Worm (Caenorhabditis elegans) whole organism, early embryonic: ENCODE results near the gene ztf-31.

ENCODE experiments used
- B0310.2 ChIP-seq: sonication (generic microtip); optimal IDR thresholded peaks from 2 replicates; lab custom pipeline; 2016; ENCODE audit warnings: mild to moderate bottlenecking, missing genetic modification characterization, missing compliant biosample characterization
- F13C5.2 ChIP-seq: sonication (generic microtip); optimal IDR thresholded peaks from 2 replicates; lab custom pipeline; 2017; ENCODE audit warnings: mild to moderate bottlenecking, missing genetic modification characterization, inconsistent platforms, missing compliant biosample characterization
- aly-1 ChIP-seq: sonication (generic microtip); optimal IDR thresholded peaks from 2 replicates; lab custom pipeline; 2016; ENCODE audit warnings: missing genetic modification characterization, missing compliant biosample characterization
- ama-1 ChIP-seq: fragments of 150-350 bp; optimal IDR thresholded peaks from 2 replicates; lab custom pipeline; 2014
- ceh-13 ChIP-seq: fragments of 200-800 bp; sonication (Bioruptor generic); optimal IDR thresholded peaks from 2 replicates; lab custom pipeline; 2018; ENCODE audit warnings: mild to moderate bottlenecking, missing genetic modification characterization, missing compliant biosample characterization
- ceh-36 ChIP-seq: sonication (generic microtip); optimal IDR thresholded peaks from 2 replicates; lab custom pipeline; 2016; ENCODE audit warnings: missing genetic modification characterization, inconsistent platforms, missing compliant biosample characterization
- ets-7 ChIP-seq: sonication (generic microtip); optimal IDR thresholded peaks from 2 replicates; lab custom pipeline; 2016; ENCODE audit warnings: missing genotype, missing genetic modification characterization, missing compliant biosample characterization
- flt-1 ChIP-seq: fragments of 200-800 bp; sonication (Bioruptor generic); IDR thresholded peaks from 2 replicates; pipeline ENCODE4 v1.3.6; 2022; ENCODE audit warnings: missing genetic modification characterization, missing compliant biosample characterization
- hmbx-1 ChIP-seq: sonication (generic microtip); optimal IDR thresholded peaks from 2 replicates; lab custom pipeline; 2016; ENCODE audit warnings: mild to moderate bottlenecking, missing genetic modification characterization, missing compliant biosample characterization
- hmg-4 ChIP-seq: fragments of 200-800 bp; sonication (Bioruptor generic); optimal IDR thresholded peaks from 2 replicates; lab custom pipeline; 2018; ENCODE audit warnings: mild to moderate bottlenecking, missing genetic modification characterization, missing compliant biosample characterization
- hnd-1 ChIP-seq: sonication (generic microtip); optimal IDR thresholded peaks from 2 replicates; lab custom pipeline; 2016; ENCODE audit warnings: missing genetic modification characterization, missing compliant biosample characterization
- pes-1 ChIP-seq: fragments of 200-800 bp; sonication (Bioruptor generic); IDR thresholded peaks from 2 replicates; pipeline ENCODE4 v1.3.6; 2022; ENCODE audit warnings: missing genetic modification reagents, missing genetic modification characterization, missing compliant biosample characterization
- scrt-1 ChIP-seq: fragments of 200-800 bp; sonication (Bioruptor generic); IDR thresholded peaks from 2 replicates; pipeline ENCODE4 v1.3.6; 2022; ENCODE audit warnings: missing genetic modification characterization, missing compliant biosample characterization
- sea-1 ChIP-seq: fragments of 200-800 bp; sonication (Bioruptor generic); conservative IDR thresholded peaks from 2 replicates; pipeline ENCODE4 v1.3.6; 2022; ENCODE audit warnings: missing genetic modification characterization, missing compliant biosample characterization
- tbx-11 ChIP-seq: fragments of 200-800 bp; sonication (Bioruptor generic); IDR thresholded peaks from 2 replicates; pipeline ENCODE4 v1.3.6; 2022; ENCODE audit warnings: missing genetic modification characterization, missing compliant biosample characterization
- tbx-37 ChIP-seq: fragments of 200-800 bp; sonication (Bioruptor generic); conservative IDR thresholded peaks from 2 replicates; pipeline ENCODE4 v1.3.6; 2022; ENCODE audit warnings: missing genetic modification reagents, missing genetic modification characterization, missing compliant biosample characterization
- tra-4 ChIP-seq: sonication (generic microtip); optimal IDR thresholded peaks from 2 replicates; lab custom pipeline; 2017; ENCODE audit warnings: missing genetic modification characterization, missing compliant biosample characterization

Gene ztf-31

DNA sequence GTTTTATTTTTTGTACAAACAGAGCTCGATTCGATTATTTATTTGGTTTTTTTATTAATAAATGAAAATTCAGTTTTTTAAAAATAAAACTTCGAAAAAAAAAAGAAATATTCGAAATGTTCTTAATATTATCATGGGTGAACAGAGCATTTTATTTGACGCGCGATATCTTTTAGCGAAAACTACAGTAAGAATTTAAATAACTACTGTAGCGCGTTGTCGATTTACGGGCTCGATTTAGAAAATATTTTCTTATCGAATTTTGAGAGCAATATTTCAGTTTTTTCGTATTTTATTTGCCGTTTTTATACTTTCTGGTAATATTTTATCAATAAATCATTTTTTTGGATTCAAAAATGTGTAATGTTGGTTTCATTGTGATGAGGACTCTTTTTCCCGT is 20.1 kb upstream of the ztf-31 start:
- no peak for TF ChIP-seq tbx-11
- TF ChIP-seq B0310.2 = no peak
- no peak for TF ChIP-seq ets-7
- TF ChIP-seq F13C5.2 (tag; lab: Kevin White, UChicago) = no peak
- no peak for TF ChIP-seq hnd-1 (tag; lab: Kevin White, UChicago)
- no peak for TF ChIP-seq tbx-37 (GFP tag; lab: Robert Waterston, UW)
- no peak for TF ChIP-seq sea-1 (GFP tag; lab: Robert Waterston, UW)
- no peak for TF ChIP-seq ceh-36 (tag; lab: Kevin White, UChicago)
- TF ChIP-seq ceh-13 (GFP tag; lab: Kevin White, UChicago) = no peak
- TF ChIP-seq ama-1 (lab: Kevin White, UChicago) = no peak
- TF ChIP-seq hmg-4 (GFP tag; lab: Kevin White, UChicago) = no peak
- TF ChIP-seq scrt-1 (GFP tag; lab: Robert Waterston, UW) = no peak
- TF ChIP-seq pes-1 (GFP tag; lab: Robert Waterston, UW) = no peak
- no peak for TF ChIP-seq hmbx-1
- no peak for TF ChIP-seq aly-1
- TF ChIP-seq flt-1 (GFP tag; lab: Robert Waterston, UW) = no peak
- no peak for TF ChIP-seq tra-4 (tag; lab: Kevin White, UChicago)

DNA sequence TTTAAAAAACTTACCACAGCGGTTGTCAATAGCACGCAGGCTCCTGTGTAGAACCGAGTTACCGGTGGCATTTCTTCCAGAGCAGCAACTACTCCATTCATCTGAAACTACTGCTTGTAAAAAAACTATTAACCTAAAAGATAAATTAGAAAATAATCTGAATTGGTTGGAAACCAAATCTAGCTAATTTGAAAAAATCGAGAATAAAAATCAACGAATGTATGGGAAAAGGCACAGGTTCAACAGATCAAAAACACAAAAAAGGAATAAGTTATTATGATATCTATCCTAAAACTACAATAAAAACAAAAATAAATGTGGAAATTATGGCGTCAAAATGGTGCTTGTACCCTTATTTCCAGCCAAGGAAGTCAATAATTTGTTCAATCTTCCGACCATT is 18.1 kb upstream of the ztf-31 start, which contains the start of gene der-2:
Gene der-2 (minus strand): TSS at position 101 of the 400 bp plus-strand sequence.
- TF ChIP-seq pes-1 (GFP tag; lab: Robert Waterston, UW) = no peak

DNA sequence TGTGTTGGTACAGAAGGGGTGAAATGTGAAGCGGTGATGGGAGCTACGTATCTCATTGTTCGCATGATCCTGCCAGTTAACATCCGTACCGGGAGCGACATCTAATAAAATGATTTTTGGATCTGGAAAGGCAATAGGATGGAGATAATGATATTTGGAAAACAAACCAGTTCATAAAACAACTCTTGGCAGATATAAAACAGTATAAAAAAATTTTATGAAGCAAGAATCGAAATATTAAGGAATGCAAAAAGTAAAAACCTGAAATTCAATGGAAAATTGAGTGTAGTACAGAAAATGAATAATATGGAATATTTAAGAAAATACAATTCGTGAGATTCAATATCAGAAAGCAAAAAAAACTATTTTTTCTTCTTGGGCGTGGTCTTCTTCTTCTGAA is 14.6 kb upstream of the ztf-31 start, which contains the start of gene hsp-75:
Gene hsp-75 (minus strand): TSS at position 101 of the 400 bp plus-strand sequence.
- TF ChIP-seq B0310.2 (no peak), tbx-37 (GFP tag; lab: Robert Waterston, UW) (no peak), hmg-4 (GFP tag; lab: Kevin White, UChicago) (no peak), hmbx-1 (no peak), scrt-1 (GFP tag; lab: Robert Waterston, UW) (no peak), aly-1 (no peak), ama-1 (lab: Kevin White, UChicago) (no peak), ceh-36 (tag; lab: Kevin White, UChicago) (no peak), hnd-1 (tag; lab: Kevin White, UChicago) (no peak)

DNA sequence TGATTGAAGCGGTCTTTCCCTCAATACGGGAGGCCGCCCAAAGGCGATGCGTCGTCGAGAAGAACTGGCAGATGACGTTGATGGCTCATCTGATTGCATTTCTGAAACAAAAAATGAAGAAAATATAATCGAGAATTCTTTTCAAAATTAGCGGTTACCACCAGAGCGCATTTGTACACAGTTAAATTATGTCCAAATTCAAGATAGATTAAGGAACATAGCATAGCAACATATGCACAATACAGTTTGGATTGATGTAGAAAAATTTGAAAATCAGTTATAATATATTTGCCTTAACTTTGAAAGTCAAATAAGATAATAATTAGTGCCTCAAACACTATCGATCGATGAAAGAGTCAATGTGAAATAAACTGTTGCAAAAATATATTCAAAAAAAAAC is 11.5 kb upstream of the ztf-31 start, which contains the start of gene R151.8:
Gene R151.8 (minus strand): TSS at position 101 of the 400 bp plus-strand sequence.
- no peak for TF ChIP-seq ceh-36 (tag; lab: Kevin White, UChicago)
- TF ChIP-seq B0310.2 = no peak
- TF ChIP-seq pes-1 (GFP tag; lab: Robert Waterston, UW) = no peak
- no peak for TF ChIP-seq hmbx-1
- TF ChIP-seq tbx-11 = no peak
- TF ChIP-seq sea-1 (GFP tag; lab: Robert Waterston, UW) = no peak
- no peak for TF ChIP-seq flt-1 (GFP tag; lab: Robert Waterston, UW)
- TF ChIP-seq tra-4 (tag; lab: Kevin White, UChicago) = no peak
- TF ChIP-seq scrt-1 (GFP tag; lab: Robert Waterston, UW) = no peak

DNA sequence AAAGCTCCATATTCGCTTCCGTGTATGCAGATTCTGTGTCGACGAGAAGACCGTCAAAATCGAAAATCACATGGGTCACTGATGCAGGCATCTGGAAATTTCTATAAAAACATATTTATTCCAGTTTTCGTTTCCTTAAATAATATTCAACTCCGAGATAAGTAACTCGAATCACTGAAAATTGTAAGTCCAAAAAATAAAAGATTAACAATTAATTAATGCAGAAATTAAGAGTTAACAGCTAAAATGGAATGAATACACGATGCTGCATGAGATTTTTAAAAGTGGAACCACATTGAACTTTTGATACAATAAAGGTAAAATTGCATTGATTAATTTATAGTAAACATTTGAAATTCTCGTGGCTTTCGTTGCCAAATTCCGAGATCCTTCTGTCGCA is 10.3 kb upstream of the ztf-31 start, which contains the start of gene R151.10:
Gene R151.10 (minus strand): TSS at position 101 of the 400 bp plus-strand sequence.
- TF ChIP-seq ets-7 (no peak), ceh-13 (GFP tag; lab: Kevin White, UChicago) (no peak), aly-1 (no peak), ama-1 (lab: Kevin White, UChicago) (no peak), tbx-37 (GFP tag; lab: Robert Waterston, UW) (no peak)

DNA sequence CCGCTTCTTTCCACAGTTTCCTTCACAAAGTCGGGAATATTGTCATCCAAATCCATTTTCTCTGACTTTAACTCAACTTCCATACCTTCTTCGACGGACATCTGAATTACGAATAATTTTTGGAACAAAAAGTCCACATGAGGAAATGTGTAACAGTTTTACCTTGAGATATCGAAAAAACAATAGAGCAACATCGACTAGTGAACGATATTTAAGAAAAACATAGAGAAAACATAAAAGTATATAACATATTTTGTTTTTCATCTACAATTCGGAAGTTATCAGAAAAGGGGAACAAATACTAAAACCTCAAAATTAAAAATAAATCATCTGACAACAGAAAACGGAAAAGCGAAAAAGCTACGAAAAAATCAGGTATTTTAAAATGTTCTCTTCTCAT is 8.4 kb upstream of the ztf-31 start, which contains the start of gene adr-2:
Gene adr-2 (minus strand): TSS at position 101 of the 400 bp plus-strand sequence.
- TF ChIP-seq ama-1 (lab: Kevin White, UChicago) (no peak), tbx-11 (no peak), sea-1 (GFP tag; lab: Robert Waterston, UW) (no peak), hnd-1 (tag; lab: Kevin White, UChicago) (no peak), flt-1 (GFP tag; lab: Robert Waterston, UW) (no peak), hmg-4 (GFP tag; lab: Kevin White, UChicago) (no peak), aly-1 (no peak), hmbx-1 (no peak), F13C5.2 (tag; lab: Kevin White, UChicago) (no peak), tbx-37 (GFP tag; lab: Robert Waterston, UW) (no peak), scrt-1 (GFP tag; lab: Robert Waterston, UW) (no peak), tra-4 (tag; lab: Kevin White, UChicago) (no peak), pes-1 (GFP tag; lab: Robert Waterston, UW) (no peak), ceh-36 (tag; lab: Kevin White, UChicago) (no peak), ets-7 (no peak), ceh-13 (GFP tag; lab: Kevin White, UChicago) (no peak)

DNA sequence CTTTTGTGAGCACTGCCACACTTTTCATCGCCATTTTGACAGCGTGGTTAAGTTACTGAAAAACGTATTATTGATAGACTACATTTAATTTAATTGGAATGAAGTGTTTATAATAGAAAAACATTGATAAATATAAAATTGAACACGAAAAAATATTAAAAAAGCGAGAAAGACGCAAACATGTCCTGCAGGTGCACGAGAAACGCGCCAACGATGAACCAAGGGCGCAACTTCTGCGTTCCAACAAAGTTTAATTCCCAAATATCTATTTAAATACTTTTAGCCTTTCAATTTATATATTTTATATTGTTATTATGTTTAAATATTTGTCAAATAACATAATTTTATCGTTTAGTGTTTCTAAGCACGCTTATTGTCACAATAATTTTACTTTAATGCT is 7.0 kb upstream of the ztf-31 start, which contains the start of gene ndus-8:
Gene ndus-8 (minus strand): TSS at position 55 of the 400 bp plus-strand sequence.
- TF ChIP-seq ceh-36 (tag; lab: Kevin White, UChicago) = no peak
- no peak for TF ChIP-seq F13C5.2 (tag; lab: Kevin White, UChicago)

DNA sequence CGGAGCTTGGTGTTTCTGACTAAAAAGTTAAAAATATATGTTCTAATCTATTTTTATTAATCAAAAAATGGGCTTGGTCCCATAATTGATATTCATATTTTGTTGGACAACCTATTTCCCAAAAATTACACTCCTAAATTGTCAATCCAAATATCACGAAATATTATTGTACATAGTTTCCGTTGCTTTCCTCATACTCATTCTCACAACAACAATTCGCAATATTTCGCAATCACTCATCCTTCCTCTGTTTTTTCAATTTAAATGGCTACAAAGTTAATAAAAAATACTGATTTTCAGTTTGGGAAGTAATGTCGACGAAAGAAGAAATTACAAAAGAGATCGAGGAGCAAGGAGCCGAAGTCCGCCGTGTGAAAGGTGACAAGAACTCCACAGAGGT is 2.4 kb upstream of the ztf-31 start, which contains the start of gene pars-1:
Gene pars-1 (plus strand): TSS at position 301 of the 400 bp plus-strand sequence.
- TF ChIP-seq pes-1 (GFP tag; lab: Robert Waterston, UW) (no peak), ceh-13 (GFP tag; lab: Kevin White, UChicago) (no peak), hnd-1 (tag; lab: Kevin White, UChicago) (no peak), ama-1 (lab: Kevin White, UChicago) (no peak), B0310.2 (no peak), flt-1 (GFP tag; lab: Robert Waterston, UW) (no peak), hmg-4 (GFP tag; lab: Kevin White, UChicago) (no peak), ceh-36 (tag; lab: Kevin White, UChicago) (no peak), scrt-1 (GFP tag; lab: Robert Waterston, UW) (no peak), tbx-37 (GFP tag; lab: Robert Waterston, UW) (no peak), tra-4 (tag; lab: Kevin White, UChicago) (no peak), ets-7 (no peak), F13C5.2 (tag; lab: Kevin White, UChicago) (no peak), sea-1 (GFP tag; lab: Robert Waterston, UW) (no peak), hmbx-1 (no peak), aly-1 (no peak), tbx-11 (no peak)
